Worm (Caenorhabditis elegans): ENCODE measurements around the gene Y108G3AL.2.

ce11 chrV:201300-201699 is 34.5 kb downstream of the Y108G3AL.2 start, which contains the start of gene trpp-1:
- TF ChIP-seq ref-2 (tag; optimal IDR thresholded peaks at IDR 0.05) (no peak), elt-4 (tag; optimal IDR thresholded peaks at IDR 0.05) (no peak), unc-86 (tag; optimal IDR thresholded peaks at IDR 0.05) (no peak), pros-1 (tag; optimal IDR thresholded peaks at IDR 0.05) (no peak), ceh-34 (tag; optimal IDR thresholded peaks at IDR 0.05) (no peak), eyg-1 (tag; optimal IDR thresholded peaks at IDR 0.05) (no peak)

Data from whole organism, late embryonic.